Worm (Caenorhabditis elegans): ENCODE data around the gene C34D4.4.

Gene C34D4.4

ce11 chrIV:7182818-7183217, 33.7 kb downstream of the C34D4.4 start:
- no peak for TF ChIP-seq hpl-2 (GFP tag; optimal IDR thresholded peaks at IDR 0.05)
- TF ChIP-seq ceh-8 (GFP tag; optimal IDR thresholded peaks at IDR 0.05) = no peak
- no peak for TF ChIP-seq egl-27 (tag; optimal IDR thresholded peaks at IDR 0.05)
- no peak for TF ChIP-seq C16A3.4 (tag; optimal IDR thresholded peaks at IDR 0.05)
- no peak for TF ChIP-seq lsy-2 (tag; optimal IDR thresholded peaks at IDR 0.05)
- TF ChIP-seq unc-130 (tag; optimal IDR thresholded peaks at IDR 0.05) = no peak
- no peak for TF ChIP-seq ama-1 (optimal IDR thresholded peaks at IDR 0.05)
- no peak for TF ChIP-seq xbp-1 (tag; optimal IDR thresholded peaks at IDR 0.05)
- no peak for TF ChIP-seq hlh-17 (GFP tag; optimal IDR thresholded peaks at IDR 0.05; ENCODE audit: borderline replicate concordance)
- no peak for TF ChIP-seq zip-4 (GFP tag; optimal IDR thresholded peaks at IDR 0.05)
- TF ChIP-seq alr-1 (tag; optimal IDR thresholded peaks at IDR 0.05; ENCODE audit: borderline replicate concordance) = no peak
- TF ChIP-seq fos-1 (tag; optimal IDR thresholded peaks at IDR 0.05) = no peak
- TF ChIP-seq nhr-85 (tag) = no peak
- TF ChIP-seq lir-3 (tag; optimal IDR thresholded peaks at IDR 0.05; ENCODE audit: poor library complexity) = no peak

ce11 chrIV:7184597-7184996, 35.4 kb downstream of the C34D4.4 start, which contains the start of gene clec-179:
Gene clec-179 (minus strand): TSS chrIV:7184697.
- TF ChIP-seq skn-1 (tag; optimal IDR thresholded peaks at IDR 0.05) (no peak), mep-1 (tag; optimal IDR thresholded peaks at IDR 0.05) (no peak), unc-98 (GFP tag; IDR thresholded peaks at IDR 0.05) (no peak), ztf-11 (tag; optimal IDR thresholded peaks at IDR 0.05) (no peak), zip-4 (GFP tag; optimal IDR thresholded peaks at IDR 0.05) (no peak), isw-1 (GFP tag; IDR thresholded peaks at IDR 0.05) (no peak)

- no peak for TF ChIP-seq unc-86 (tag; optimal IDR thresholded peaks at IDR 0.05)
Measured at ce11 chrIV:7186756-7187155, 37.6 kb downstream of the C34D4.4 start, which contains the start of gene str-249. Gene str-249 (minus strand): TSS chrIV:7186856.

- TF ChIP-seq lin-39 (tag; optimal IDR thresholded peaks at IDR 0.05) (no peak), lir-3 (tag; optimal IDR thresholded peaks at IDR 0.05; ENCODE audit: poor library complexity) (no peak), rnt-1 (tag; optimal IDR thresholded peaks at IDR 0.05) (no peak), hlh-17 (GFP tag; optimal IDR thresholded peaks at IDR 0.05; ENCODE audit: borderline replicate concordance) (no peak)
Measured at ce11 chrIV:7188030-7188429, 38.9 kb downstream of the C34D4.4 start, which contains the start of gene C42D4.13. Gene C42D4.13 (minus strand): TSS chrIV:7188130.

ce11 chrIV:7188528-7189422, 39.6 kb downstream of the C34D4.4 start, which contains the start of gene srlf-7:
Gene srlf-7 (plus strand): TSS chrIV:7189287.
- TF ChIP-seq lin-13 (GFP tag; optimal IDR thresholded peaks at IDR 0.05) = peak; percentile 9
- TF ChIP-seq C16A3.4 (tag; optimal IDR thresholded peaks at IDR 0.05) = peak; percentile 37
- TF ChIP-seq ceh-63 (GFP tag; optimal IDR thresholded peaks at IDR 0.05) = no peak
- TF ChIP-seq blmp-1 (tag; optimal IDR thresholded peaks at IDR 0.05) = peak; percentile 67
- TF ChIP-seq nhr-237 (tag; optimal IDR thresholded peaks at IDR 0.05) = no peak
- TF ChIP-seq elt-2 (tag; optimal IDR thresholded peaks at IDR 0.05) = peak; percentile 99
- TF ChIP-seq tbx-2 (tag; optimal IDR thresholded peaks at IDR 0.05) = peak; percentile 58
- TF ChIP-seq snu-23 (GFP tag; optimal IDR thresholded peaks at IDR 0.05) = peak; percentile 52
- TF ChIP-seq ceh-82 (tag; optimal IDR thresholded peaks at IDR 0.05) = no peak
- peak; percentile 78 for TF ChIP-seq nhr-71 (tag; optimal IDR thresholded peaks at IDR 0.05)
- TF ChIP-seq efl-1 (optimal IDR thresholded peaks at IDR 0.05) = peak in 1 of 2 experiments; percentile 25
- TF ChIP-seq efl-1 (GFP tag; optimal IDR thresholded peaks at IDR 0.05 in 1 of 2) = no peak
- TF ChIP-seq pax-3 (tag; optimal IDR thresholded peaks at IDR 0.05) = no peak
- TF ChIP-seq lin-14 (GFP tag; optimal IDR thresholded peaks at IDR 0.05) = peak; percentile 81
- TF ChIP-seq nhr-77 (tag; optimal IDR thresholded peaks at IDR 0.05) = peak; percentile 58
- TF ChIP-seq dpl-1 (GFP tag; optimal IDR thresholded peaks at IDR 0.05) = peak in 1 of 3 experiments; percentile 36
- peak; percentile 6 for TF ChIP-seq fos-1 (tag; optimal IDR thresholded peaks at IDR 0.05)
- peak; percentile 84 for TF ChIP-seq nhr-20 (tag; optimal IDR thresholded peaks at IDR 0.05)
- peak; percentile 54 for TF ChIP-seq fkh-10 (GFP tag; optimal IDR thresholded peaks at IDR 0.05)
- peak; percentile 40 for TF ChIP-seq nhr-19 (GFP tag; conservative IDR thresholded peaks at IDR 0.05)
- TF ChIP-seq nhr-90 (tag; optimal IDR thresholded peaks at IDR 0.05; ENCODE audit: poor library complexity) = peak; percentile 77
- TF ChIP-seq F16B12.6 (tag; optimal IDR thresholded peaks at IDR 0.05) = no peak
- peak in 1 of 2 experiments; percentile 80 for TF ChIP-seq lin-35 (GFP tag; optimal IDR thresholded peaks at IDR 0.05)
